Worm (Caenorhabditis elegans) whole organism, L4 larva: ENCODE measurements around the gene snf-7.

ENCODE experiments used
- F44E2.7 ChIP-seq: fragments of 200-800 bp; sonication (Bioruptor generic); IDR thresholded peaks from 2 replicates; pipeline ENCODE4 v2.1.2; 2022; ENCODE audit warnings: missing genetic modification characterization, missing compliant biosample characterization
- F49E8.2 ChIP-seq: sonication (generic microtip); optimal IDR thresholded peaks from 2 replicates; lab custom pipeline; 2016; ENCODE audit warnings: missing compliant biosample characterization, mild to moderate bottlenecking, missing genetic modification characterization, borderline replicate concordance
- Y105C5A.15 ChIP-seq: fragments of 200-800 bp; sonication (Bioruptor generic); IDR thresholded peaks from 2 replicates; pipeline ENCODE4 v1.3.6; 2022; ENCODE audit warnings: missing genetic modification characterization, missing compliant biosample characterization
- Y5F2A.4 ChIP-seq: fragments of 200-800 bp; sonication (Bioruptor generic); optimal IDR thresholded peaks from 2 replicates; lab custom pipeline; 2018; ENCODE audit warnings: mild to moderate bottlenecking, missing genetic modification characterization, missing compliant biosample characterization
- ZK546.5 ChIP-seq, 2 experiments: sonication (generic microtip); optimal IDR thresholded peaks; 2 replicates each; lab custom pipeline; 2017; ENCODE audit warnings: missing biosample characterization in 2 of 2, missing genetic modification characterization in 2 of 2
- attf-4 ChIP-seq: sonication (generic microtip); optimal IDR thresholded peaks from 3 replicates; lab custom pipeline; 2017; ENCODE audit warnings: missing biosample characterization, missing genetic modification characterization
- ceh-20 ChIP-seq: fragments of 200-800 bp; sonication (Bioruptor generic); IDR thresholded peaks from 2 replicates; pipeline ENCODE4 v1.3.6; 2022; ENCODE audit warnings: missing genetic modification reagents, missing genetic modification characterization, missing compliant biosample characterization
- ceh-28 ChIP-seq: fragments of 150-350 bp; optimal IDR thresholded peaks from 2 replicates; lab custom pipeline; 2014; ENCODE audit warnings: missing biosample characterization, missing genetic modification reagents, missing genetic modification characterization
- ceh-32 ChIP-seq: sonication (generic microtip); optimal IDR thresholded peaks from 2 replicates; lab custom pipeline; 2016; ENCODE audit warnings: mild to moderate bottlenecking, missing genetic modification characterization, missing compliant biosample characterization; ENCODE audit not compliant: poor library complexity
- ceh-82 ChIP-seq: sonication (generic microtip); optimal IDR thresholded peaks from 2 replicates; lab custom pipeline; 2017; ENCODE audit warnings: missing biosample characterization, missing genetic modification characterization
- ces-1 ChIP-seq: fragments of 150-350 bp; sonication (generic microtip); optimal IDR thresholded peaks from 4 replicates; lab custom pipeline; 2014; ENCODE audit warnings: missing biosample characterization, missing genetic modification reagents, missing genetic modification characterization
- daf-16 ChIP-seq, 3 experiments: sonication (generic microtip); optimal IDR thresholded peaks; 2 replicates each; lab custom pipeline; 2016 to 2017; ENCODE audit warnings: missing genetic modification characterization in 3 of 3, missing genetic modification reagents in 3 of 3, mild to moderate bottlenecking in 2 of 3, missing compliant biosample characterization in 2 of 3, missing biosample characterization in 1 of 3, moderate library complexity in 1 of 3
- daf-8 ChIP-seq: fragments of 200-800 bp; sonication (Bioruptor generic); IDR thresholded peaks from 2 replicates; pipeline ENCODE4 v1.3.6; 2022; ENCODE audit warnings: missing genetic modification characterization, missing compliant biosample characterization
- dpl-1 ChIP-seq: fragments of 150-350 bp; optimal IDR thresholded peaks from 2 replicates; lab custom pipeline; 2014; ENCODE audit warnings: missing biosample characterization, missing genetic modification reagents, missing genetic modification characterization
- duxl-1 ChIP-seq: sonication (generic microtip); optimal IDR thresholded peaks from 2 replicates; lab custom pipeline; 2016; ENCODE audit warnings: mild to moderate bottlenecking, missing genetic modification characterization, moderate library complexity, missing compliant biosample characterization; ENCODE audit not compliant: poor library complexity
- dve-1 ChIP-seq: sonication (generic microtip); optimal IDR thresholded peaks from 2 replicates; lab custom pipeline; 2017; ENCODE audit warnings: antibody characterized with exemption, mild to moderate bottlenecking, missing genetic modification characterization, missing compliant biosample characterization; ENCODE audit not compliant: insufficient read depth
- egl-43 ChIP-seq: fragments of 200-800 bp; sonication (Bioruptor generic); IDR thresholded peaks from 2 replicates; pipeline ENCODE4 v1.3.6; 2022; ENCODE audit warnings: missing genetic modification reagents, missing genetic modification characterization, missing compliant biosample characterization
- fkh-10 ChIP-seq: fragments of 150-350 bp; optimal IDR thresholded peaks from 2 replicates; lab custom pipeline; 2014; ENCODE audit warnings: missing biosample characterization, missing genetic modification reagents, missing genetic modification characterization
- hif-1 ChIP-seq, 2 experiments: sonication (generic microtip); optimal IDR thresholded peaks; 2 replicates each; lab custom pipeline; 2016 to 2017; ENCODE audit warnings: missing compliant biosample characterization in 2 of 2, missing genetic modification characterization in 2 of 2, missing genetic modification reagents in 2 of 2, missing genotype in 2 of 2, mild to moderate bottlenecking in 1 of 2
- hlh-11 ChIP-seq: fragments of 200-800 bp; sonication (Bioruptor generic); optimal IDR thresholded peaks from 2 replicates; lab custom pipeline; 2018; ENCODE audit warnings: mild to moderate bottlenecking, missing genetic modification characterization, missing compliant biosample characterization
- hmg-1.1 ChIP-seq: fragments of 200-800 bp; sonication (Bioruptor generic); IDR thresholded peaks from 2 replicates; pipeline ENCODE4 v1.3.6; 2022; ENCODE audit warnings: missing genetic modification reagents, missing genetic modification characterization, missing compliant biosample characterization
- lin-1 ChIP-seq: fragments of 200-800 bp; sonication (Bioruptor generic); IDR thresholded peaks from 2 replicates; pipeline ENCODE4 v1.3.6; 2022; ENCODE audit warnings: missing genetic modification reagents, missing genetic modification characterization, missing compliant biosample characterization
- lin-29 ChIP-seq: fragments of 200-800 bp; sonication (Bioruptor generic); IDR thresholded peaks from 2 replicates; pipeline ENCODE4 v1.3.6; 2022; ENCODE audit warnings: missing genetic modification reagents, missing genetic modification characterization, missing compliant biosample characterization
- lin-38 ChIP-seq: fragments of 200-800 bp; sonication (Bioruptor generic); IDR thresholded peaks from 2 replicates; pipeline ENCODE4 v1.3.6; 2022; ENCODE audit warnings: missing genetic modification reagents, missing genetic modification characterization, missing compliant biosample characterization
- lin-39 ChIP-seq: fragments of 150-350 bp; optimal IDR thresholded peaks from 2 replicates; lab custom pipeline; 2014; ENCODE audit warnings: missing biosample characterization, missing genetic modification reagents, missing genetic modification characterization
- lir-3 ChIP-seq: sonication (generic microtip); optimal IDR thresholded peaks from 2 replicates; lab custom pipeline; 2016; ENCODE audit warnings: mild to moderate bottlenecking, missing genetic modification characterization, missing compliant biosample characterization
- lsy-2 ChIP-seq, 2 experiments: fragments of 150-350 bp in 1 of 2; sonication (generic microtip) in 1 of 2; optimal IDR thresholded peaks; 2 replicates each; lab custom pipeline; 2014 to 2017; ENCODE audit warnings: missing biosample characterization in 2 of 2, missing genetic modification characterization in 2 of 2
- mdt-29 ChIP-seq: fragments of 200-800 bp; sonication (Bioruptor generic); IDR thresholded peaks from 2 replicates; pipeline ENCODE4 v1.3.6; 2022; ENCODE audit warnings: missing genetic modification reagents, missing genetic modification characterization, missing compliant biosample characterization
- mxl-2 ChIP-seq: fragments of 200-800 bp; sonication (Bioruptor generic); conservative IDR thresholded peaks from 2 replicates; pipeline ENCODE4 v1.3.6; 2022; ENCODE audit warnings: missing genetic modification reagents, missing genetic modification characterization, missing compliant biosample characterization
- nhr-10 ChIP-seq: fragments of 150-350 bp; optimal IDR thresholded peaks from 2 replicates; lab custom pipeline; 2014; ENCODE audit warnings: missing biosample characterization, missing genetic modification characterization
- nhr-111 ChIP-seq: fragments of 200-800 bp; sonication (Bioruptor generic); optimal IDR thresholded peaks from 2 replicates; lab custom pipeline; 2018; ENCODE audit warnings: mild to moderate bottlenecking, missing genetic modification characterization, missing compliant biosample characterization
- nhr-237 ChIP-seq: sonication (generic microtip); optimal IDR thresholded peaks from 2 replicates; lab custom pipeline; 2017; ENCODE audit warnings: missing biosample characterization, missing genetic modification characterization
- nhr-28 ChIP-seq: fragments of 150-350 bp; optimal IDR thresholded peaks from 2 replicates; lab custom pipeline; 2014; ENCODE audit warnings: missing biosample characterization, missing genetic modification characterization
- nhr-41 ChIP-seq: fragments of 200-800 bp; sonication (Bioruptor generic); IDR thresholded peaks from 2 replicates; pipeline ENCODE4 v1.3.6; 2022; ENCODE audit warnings: missing genetic modification reagents, missing genetic modification characterization, missing compliant biosample characterization
- nhr-6 ChIP-seq: fragments of 150-350 bp; optimal IDR thresholded peaks from 2 replicates; lab custom pipeline; 2014; ENCODE audit warnings: missing biosample characterization, missing genetic modification characterization
- php-3 ChIP-seq: fragments of 200-800 bp; sonication (Bioruptor generic); IDR thresholded peaks from 2 replicates; pipeline ENCODE4 v1.3.6; 2022; ENCODE audit warnings: missing genetic modification reagents, missing genetic modification characterization, missing compliant biosample characterization
- pqm-1 ChIP-seq: sonication (generic microtip); optimal IDR thresholded peaks from 2 replicates; lab custom pipeline; 2017; ENCODE audit warnings: missing biosample characterization, missing genetic modification characterization
- saeg-2 ChIP-seq: fragments of 200-800 bp; sonication (Bioruptor generic); IDR thresholded peaks from 2 replicates; pipeline ENCODE4 v1.3.6; 2022; ENCODE audit warnings: missing genetic modification reagents, missing genetic modification characterization, missing compliant biosample characterization
- skn-1 ChIP-seq: fragments of 150-350 bp; optimal IDR thresholded peaks from 2 replicates; lab custom pipeline; 2014; ENCODE audit warnings: missing biosample characterization, missing genetic modification characterization
- snpc-1.2 ChIP-seq: fragments of 200-800 bp; sonication (Bioruptor generic); IDR thresholded peaks from 2 replicates; pipeline ENCODE4 v1.3.6; 2022; ENCODE audit warnings: missing genetic modification reagents, missing genetic modification characterization, missing compliant biosample characterization
- tag-97 ChIP-seq: fragments of 200-800 bp; sonication (Bioruptor generic); IDR thresholded peaks from 2 replicates; pipeline ENCODE4 v1.3.6; 2022; ENCODE audit warnings: missing genetic modification characterization, missing compliant biosample characterization
- tra-1 ChIP-seq: fragments of 200-800 bp; sonication (Bioruptor generic); IDR thresholded peaks from 2 replicates; pipeline ENCODE4 v1.3.6; 2022; ENCODE audit warnings: missing genetic modification reagents, missing genetic modification characterization, missing compliant biosample characterization
- unc-130 ChIP-seq: sonication (generic microtip); optimal IDR thresholded peaks from 2 replicates; lab custom pipeline; 2016; ENCODE audit warnings: missing genetic modification reagents, missing genetic modification characterization, missing compliant biosample characterization
- unc-39 ChIP-seq: sonication (generic microtip); optimal IDR thresholded peaks from 2 replicates; lab custom pipeline; 2017; ENCODE audit warnings: missing biosample characterization, missing genetic modification characterization
- unc-62 ChIP-seq, 3 experiments: fragments of 150-350 bp in 1 of 3; sonication (generic microtip); optimal IDR thresholded peaks in 2 of 3; peaks in 1 of 3; 1 replicate in 1 of 3; 2 replicates in 2 of 3; lab custom pipeline; 2014 to 2017; ENCODE audit warnings: missing biosample characterization in 3 of 3, missing genetic modification characterization in 3 of 3, missing genetic modification reagents in 3 of 3, missing genotype in 1 of 3
- vab-7 ChIP-seq: fragments of 200-800 bp; sonication (Bioruptor generic); IDR thresholded peaks from 2 replicates; pipeline ENCODE4 v1.3.6; 2022; ENCODE audit warnings: missing genetic modification reagents, missing genetic modification characterization, missing compliant biosample characterization
- zag-1 ChIP-seq: fragments of 150-350 bp; optimal IDR thresholded peaks from 2 replicates; lab custom pipeline; 2014; ENCODE audit warnings: missing biosample characterization, missing genetic modification characterization
- zfp-2 ChIP-seq: sonication (generic microtip); optimal IDR thresholded peaks from 2 replicates; lab custom pipeline; 2016; ENCODE audit warnings: mild to moderate bottlenecking, missing genetic modification characterization, missing compliant biosample characterization
- zip-11 ChIP-seq: fragments of 200-800 bp; sonication (Bioruptor generic); IDR thresholded peaks from 2 replicates; pipeline ENCODE4 v1.3.6; 2022; ENCODE audit warnings: missing genetic modification characterization, missing compliant biosample characterization

Gene snf-7

ce11 chrIII:13005161-13005560 is at the start of gene snf-7:
snf-7 (plus strand) TSS chrIII:13005461.
- TF ChIP-seq ceh-28 = peak; percentile 36
- TF ChIP-seq egl-43 (GFP tag; lab: Robert Waterston, UW) = no peak
- no peak for TF ChIP-seq snpc-1.2 (GFP tag; lab: Robert Waterston, UW)

- no peak for TF ChIP-seq hmg-1.1 (GFP tag; lab: Robert Waterston, UW)
- no peak for TF ChIP-seq F44E2.7 (GFP tag; lab: Robert Waterston, UW)
- TF ChIP-seq tag-97 (GFP tag; lab: Robert Waterston, UW) = no peak
- peak in 1 of 2 experiments; percentile 92 for TF ChIP-seq unc-62 (GFP tag; optimal IDR thresholded peaks at IDR 0.05 in 1 of 2; lab: Kevin White, UChicago)
- TF ChIP-seq unc-62 (tag; optimal IDR thresholded peaks at IDR 0.05; lab: Kevin White, UChicago) = no peak
- TF ChIP-seq zag-1 (tag; lab: Kevin White, UChicago) = no peak
- TF ChIP-seq ceh-32 (tag; lab: Kevin White, UChicago) = no peak
- no peak for TF ChIP-seq fkh-10 (GFP tag; lab: Kevin White, UChicago)
- peak; percentile 69 for TF ChIP-seq dve-1 (tag; lab: Kevin White, UChicago)
- TF ChIP-seq Y105C5A.15 (GFP tag; lab: Robert Waterston, UW) = no peak
- TF ChIP-seq nhr-41 (GFP tag; lab: Robert Waterston, UW) = no peak
- no peak for TF ChIP-seq nhr-6 (tag; lab: Kevin White, UChicago)
- TF ChIP-seq lin-38 (GFP tag; lab: Robert Waterston, UW) = no peak
- TF ChIP-seq mdt-29 (GFP tag; lab: Robert Waterston, UW) = no peak
- TF ChIP-seq zfp-2 (tag; lab: Kevin White, UChicago) = no peak
- TF ChIP-seq nhr-28 (tag; lab: Kevin White, UChicago) = peak; percentile 88
- no peak for TF ChIP-seq daf-16 (GFP tag; optimal IDR thresholded peaks at IDR 0.05; lab: Kevin White, UChicago)
- peak; percentile 8 for TF ChIP-seq daf-16 (tag; optimal IDR thresholded peaks at IDR 0.05; lab: Kevin White, UChicago)
- TF ChIP-seq unc-130 (GFP tag; lab: Kevin White, UChicago) = no peak
- TF ChIP-seq ceh-82 (tag; lab: Kevin White, UChicago) = no peak
- no peak for TF ChIP-seq nhr-10 (tag; lab: Kevin White, UChicago)
- TF ChIP-seq lir-3 (tag; lab: Kevin White, UChicago) = no peak
- TF ChIP-seq nhr-111 (GFP tag; lab: Kevin White, UChicago) = no peak
- no peak for TF ChIP-seq daf-8 (GFP tag; lab: Robert Waterston, UW)
- TF ChIP-seq zip-11 = no peak
- TF ChIP-seq vab-7 (GFP tag; lab: Robert Waterston, UW) = no peak
- TF ChIP-seq F49E8.2 (tag; lab: Kevin White, UChicago) = no peak
- TF ChIP-seq ceh-28 = no peak
- TF ChIP-seq skn-1 (tag; lab: Kevin White, UChicago) = no peak
- peak; percentile 86 for TF ChIP-seq pqm-1 (tag; lab: Kevin White, UChicago)
- TF ChIP-seq mxl-2 (GFP tag; lab: Robert Waterston, UW) = no peak
- no peak for TF ChIP-seq hif-1 (tag; optimal IDR thresholded peaks at IDR 0.05; lab: Kevin White, UChicago)
- no peak for TF ChIP-seq attf-4 (tag; lab: Kevin White, UChicago)
- TF ChIP-seq tra-1 = 0 out of 2 replicates have a peak, but pooled peaks have one; percentile 51
- TF ChIP-seq lin-29 = no peak
- no peak for TF ChIP-seq ceh-20 (GFP tag; lab: Robert Waterston, UW)
- TF ChIP-seq ZK546.5 (tag; optimal IDR thresholded peaks at IDR 0.05; lab: Kevin White, UChicago) = no peak
- no peak for TF ChIP-seq nhr-237
- no peak for TF ChIP-seq Y5F2A.4 (GFP tag; lab: Kevin White, UChicago)
- TF ChIP-seq lin-39 (tag; lab: Kevin White, UChicago) = no peak
- TF ChIP-seq ces-1 = no peak
- TF ChIP-seq lsy-2 (tag; optimal IDR thresholded peaks at IDR 0.05; lab: Kevin White, UChicago) = no peak
- no peak for TF ChIP-seq dpl-1
- no peak for TF ChIP-seq hlh-11
- TF ChIP-seq php-3 (GFP tag; lab: Robert Waterston, UW) = 0 out of 2 replicates have a peak, but pooled peaks have one; percentile 46
- 0 out of 2 replicates have a peak, but pooled peaks have one; percentile 10 for TF ChIP-seq lin-1 (GFP tag; lab: Robert Waterston, UW)
- TF ChIP-seq duxl-1 (tag; lab: Kevin White, UChicago) = no peak
- no peak for TF ChIP-seq unc-39 (tag; lab: Kevin White, UChicago)
- no peak for TF ChIP-seq saeg-2
Measured at ce11 chrIII:12959286-12959685, 46.0 kb upstream of the snf-7 start.
